Worm (Caenorhabditis elegans) whole organism, L4 larva: ENCODE results near the gene galt-1.
A peak's percentile ranks its signal among the peaks of the same experiment; 100 is the strongest.

ENCODE experiments used
- D1046.2 ChIP-seq: fragments of 200-800 bp; sonication (Bioruptor generic); IDR thresholded peaks from 2 replicates; pipeline ENCODE4 v1.3.6; 2022; ENCODE audit warnings: missing genetic modification characterization, missing compliant biosample characterization
- F10B5.3 ChIP-seq: sonication (generic microtip); optimal IDR thresholded peaks from 2 replicates; lab custom pipeline; 2016; ENCODE audit warnings: mild to moderate bottlenecking, missing genetic modification characterization, missing compliant biosample characterization
- F49E8.2 ChIP-seq: sonication (generic microtip); optimal IDR thresholded peaks from 2 replicates; lab custom pipeline; 2016; ENCODE audit warnings: missing compliant biosample characterization, mild to moderate bottlenecking, missing genetic modification characterization, borderline replicate concordance
- T20F7.1 ChIP-seq: fragments of 200-800 bp; sonication (Bioruptor generic); optimal IDR thresholded peaks from 2 replicates; lab custom pipeline; 2018; ENCODE audit warnings: mild to moderate bottlenecking, missing genetic modification characterization, missing compliant biosample characterization
- T26A8.4 ChIP-seq: fragments of 200-800 bp; sonication (Bioruptor generic); IDR thresholded peaks from 2 replicates; pipeline ENCODE4 v1.3.6; 2022; ENCODE audit warnings: missing genetic modification characterization, missing compliant biosample characterization
- Y5F2A.4 ChIP-seq: fragments of 200-800 bp; sonication (Bioruptor generic); optimal IDR thresholded peaks from 2 replicates; lab custom pipeline; 2018; ENCODE audit warnings: mild to moderate bottlenecking, missing genetic modification characterization, missing compliant biosample characterization
- aly-2 ChIP-seq: sonication (generic microtip); optimal IDR thresholded peaks from 2 replicates; lab custom pipeline; 2018; ENCODE audit warnings: missing biosample characterization, missing genetic modification characterization
- ceh-44 ChIP-seq: fragments of 200-800 bp; sonication (Bioruptor generic); IDR thresholded peaks from 2 replicates; pipeline ENCODE4 v1.3.6; 2022; ENCODE audit warnings: missing genetic modification reagents, missing genetic modification characterization, missing compliant biosample characterization
- ces-1 ChIP-seq: fragments of 150-350 bp; sonication (generic microtip); optimal IDR thresholded peaks from 4 replicates; lab custom pipeline; 2014; ENCODE audit warnings: missing biosample characterization, missing genetic modification reagents, missing genetic modification characterization
- daf-16 ChIP-seq, 3 experiments: sonication (generic microtip); optimal IDR thresholded peaks; 2 replicates each; lab custom pipeline; 2016 to 2017; ENCODE audit warnings: missing genetic modification characterization in 3 of 3, missing genetic modification reagents in 3 of 3, mild to moderate bottlenecking in 2 of 3, missing compliant biosample characterization in 2 of 3, missing biosample characterization in 1 of 3, moderate library complexity in 1 of 3
- daf-19 ChIP-seq: fragments of 200-800 bp; sonication (Bioruptor generic); conservative IDR thresholded peaks from 2 replicates; pipeline ENCODE4 v1.3.6; 2022; ENCODE audit warnings: missing genetic modification characterization, missing compliant biosample characterization
- dmd-6 ChIP-seq: fragments of 200-800 bp; sonication (Bioruptor generic); IDR thresholded peaks from 2 replicates; pipeline ENCODE4 v1.3.6; 2022; ENCODE audit warnings: missing genetic modification reagents, missing genetic modification characterization, missing compliant biosample characterization
- dmd-9 ChIP-seq: fragments of 200-800 bp; sonication (Bioruptor generic); IDR thresholded peaks from 2 replicates; pipeline ENCODE4 v1.3.6; 2022; ENCODE audit warnings: missing genetic modification reagents, missing genetic modification characterization, missing compliant biosample characterization
- dpl-1 ChIP-seq: fragments of 150-350 bp; optimal IDR thresholded peaks from 2 replicates; lab custom pipeline; 2014; ENCODE audit warnings: missing biosample characterization, missing genetic modification reagents, missing genetic modification characterization
- egl-43 ChIP-seq: fragments of 200-800 bp; sonication (Bioruptor generic); IDR thresholded peaks from 2 replicates; pipeline ENCODE4 v1.3.6; 2022; ENCODE audit warnings: missing genetic modification reagents, missing genetic modification characterization, missing compliant biosample characterization
- fos-1 ChIP-seq: fragments of 150-350 bp; optimal IDR thresholded peaks from 2 replicates; lab custom pipeline; 2014; ENCODE audit warnings: missing biosample characterization, missing genetic modification characterization
- hif-1 ChIP-seq, 2 experiments: sonication (generic microtip); optimal IDR thresholded peaks; 2 replicates each; lab custom pipeline; 2016 to 2017; ENCODE audit warnings: missing compliant biosample characterization in 2 of 2, missing genetic modification characterization in 2 of 2, missing genetic modification reagents in 2 of 2, missing genotype in 2 of 2, mild to moderate bottlenecking in 1 of 2
- hlh-30 ChIP-seq: sonication (generic microtip); optimal IDR thresholded peaks from 2 replicates; lab custom pipeline; 2017; ENCODE audit warnings: antibody characterized with exemption, mild to moderate bottlenecking, missing genetic modification characterization, missing compliant biosample characterization; ENCODE audit not compliant: insufficient read depth
- hmg-1.1 ChIP-seq: fragments of 200-800 bp; sonication (Bioruptor generic); IDR thresholded peaks from 2 replicates; pipeline ENCODE4 v1.3.6; 2022; ENCODE audit warnings: missing genetic modification reagents, missing genetic modification characterization, missing compliant biosample characterization
- lin-1 ChIP-seq: fragments of 200-800 bp; sonication (Bioruptor generic); IDR thresholded peaks from 2 replicates; pipeline ENCODE4 v1.3.6; 2022; ENCODE audit warnings: missing genetic modification reagents, missing genetic modification characterization, missing compliant biosample characterization
- lin-38 ChIP-seq: fragments of 200-800 bp; sonication (Bioruptor generic); IDR thresholded peaks from 2 replicates; pipeline ENCODE4 v1.3.6; 2022; ENCODE audit warnings: missing genetic modification reagents, missing genetic modification characterization, missing compliant biosample characterization
- lin-39 ChIP-seq: fragments of 150-350 bp; optimal IDR thresholded peaks from 2 replicates; lab custom pipeline; 2014; ENCODE audit warnings: missing biosample characterization, missing genetic modification reagents, missing genetic modification characterization
- lsy-2 ChIP-seq, 2 experiments: fragments of 150-350 bp in 1 of 2; sonication (generic microtip) in 1 of 2; optimal IDR thresholded peaks; 2 replicates each; lab custom pipeline; 2014 to 2017; ENCODE audit warnings: missing biosample characterization in 2 of 2, missing genetic modification characterization in 2 of 2
- madf-9 ChIP-seq: fragments of 200-800 bp; sonication (Bioruptor generic); conservative IDR thresholded peaks from 2 replicates; pipeline ENCODE4 v1.3.6; 2022; ENCODE audit warnings: missing genetic modification reagents, missing genetic modification characterization, missing compliant biosample characterization
- mes-2 ChIP-seq: sonication (generic microtip); optimal IDR thresholded peaks from 2 replicates; lab custom pipeline; 2016; ENCODE audit warnings: missing genotype, mild to moderate bottlenecking, missing genetic modification characterization, missing compliant biosample characterization; ENCODE audit not compliant: poor library complexity, severe bottlenecking
- mxl-2 ChIP-seq: fragments of 200-800 bp; sonication (Bioruptor generic); conservative IDR thresholded peaks from 2 replicates; pipeline ENCODE4 v1.3.6; 2022; ENCODE audit warnings: missing genetic modification reagents, missing genetic modification characterization, missing compliant biosample characterization
- nhr-25 ChIP-seq: sonication (generic microtip); optimal IDR thresholded peaks from 2 replicates; lab custom pipeline; 2017; ENCODE audit warnings: missing genetic modification characterization, mild to moderate bottlenecking, missing compliant biosample characterization, antibody characterized with exemption, moderate library complexity, borderline replicate concordance; ENCODE audit not compliant: insufficient read depth
- nhr-6 ChIP-seq: fragments of 150-350 bp; optimal IDR thresholded peaks from 2 replicates; lab custom pipeline; 2014; ENCODE audit warnings: missing biosample characterization, missing genetic modification characterization
- nhr-76 ChIP-seq: fragments of 150-350 bp; optimal IDR thresholded peaks from 2 replicates; lab custom pipeline; 2014; ENCODE audit warnings: missing biosample characterization, missing genetic modification characterization
- nhr-77 ChIP-seq: fragments of 150-350 bp; optimal IDR thresholded peaks from 2 replicates; lab custom pipeline; 2014; ENCODE audit warnings: missing biosample characterization, missing genetic modification characterization
- php-3 ChIP-seq: fragments of 200-800 bp; sonication (Bioruptor generic); IDR thresholded peaks from 2 replicates; pipeline ENCODE4 v1.3.6; 2022; ENCODE audit warnings: missing genetic modification reagents, missing genetic modification characterization, missing compliant biosample characterization
- rbr-2 ChIP-seq: sonication (generic microtip); optimal IDR thresholded peaks from 2 replicates; lab custom pipeline; 2016; ENCODE audit warnings: missing genotype, missing genetic modification characterization, missing compliant biosample characterization
- sdz-12 ChIP-seq: fragments of 200-800 bp; sonication (Bioruptor generic); optimal IDR thresholded peaks from 2 replicates; lab custom pipeline; 2018; ENCODE audit warnings: mild to moderate bottlenecking, missing genetic modification characterization, missing compliant biosample characterization
- set-16 ChIP-seq: fragments of 200-800 bp; sonication (Bioruptor generic); IDR thresholded peaks from 2 replicates; pipeline ENCODE4 v1.3.6; 2022; ENCODE audit warnings: missing genetic modification reagents, missing genetic modification characterization, missing compliant biosample characterization
- snpc-1.2 ChIP-seq: fragments of 200-800 bp; sonication (Bioruptor generic); IDR thresholded peaks from 2 replicates; pipeline ENCODE4 v1.3.6; 2022; ENCODE audit warnings: missing genetic modification reagents, missing genetic modification characterization, missing compliant biosample characterization
- spr-1 ChIP-seq: sonication (generic microtip); optimal IDR thresholded peaks from 2 replicates; lab custom pipeline; 2016; ENCODE audit warnings: mild to moderate bottlenecking, missing genetic modification characterization, missing compliant biosample characterization
- tra-1 ChIP-seq: fragments of 200-800 bp; sonication (Bioruptor generic); IDR thresholded peaks from 2 replicates; pipeline ENCODE4 v1.3.6; 2022; ENCODE audit warnings: missing genetic modification reagents, missing genetic modification characterization, missing compliant biosample characterization
- unc-130 ChIP-seq: sonication (generic microtip); optimal IDR thresholded peaks from 2 replicates; lab custom pipeline; 2016; ENCODE audit warnings: missing genetic modification reagents, missing genetic modification characterization, missing compliant biosample characterization
- unc-62 ChIP-seq, 3 experiments: fragments of 150-350 bp in 1 of 3; sonication (generic microtip); optimal IDR thresholded peaks in 2 of 3; peaks in 1 of 3; 1 replicate in 1 of 3; 2 replicates in 2 of 3; lab custom pipeline; 2014 to 2017; ENCODE audit warnings: missing biosample characterization in 3 of 3, missing genetic modification characterization in 3 of 3, missing genetic modification reagents in 3 of 3, missing genotype in 1 of 3
- vab-7 ChIP-seq: fragments of 200-800 bp; sonication (Bioruptor generic); IDR thresholded peaks from 2 replicates; pipeline ENCODE4 v1.3.6; 2022; ENCODE audit warnings: missing genetic modification reagents, missing genetic modification characterization, missing compliant biosample characterization
- zag-1 ChIP-seq: fragments of 150-350 bp; optimal IDR thresholded peaks from 2 replicates; lab custom pipeline; 2014; ENCODE audit warnings: missing biosample characterization, missing genetic modification characterization
- zip-2 ChIP-seq: fragments of 150-350 bp; optimal IDR thresholded peaks from 2 replicates; lab custom pipeline; 2014; ENCODE audit warnings: missing biosample characterization, missing genetic modification characterization
- ztf-11 ChIP-seq: fragments of 150-350 bp; optimal IDR thresholded peaks from 2 replicates; lab custom pipeline; 2014; ENCODE audit warnings: missing biosample characterization, missing genetic modification characterization

galt-1 gene

ce11 chrV:5912426-5912825, 18.3 kb upstream of the galt-1 start, which contains the start of gene C04E6.13:
Gene C04E6.13 (plus strand): TSS chrV:5912726.
- no peak for TF ChIP-seq Y5F2A.4 (GFP tag; lab: Kevin White, UChicago)
- TF ChIP-seq ces-1 (GFP tag; lab: Kevin White, UChicago): no peak
- peak in 1 of 2 experiments; percentile 15 for TF ChIP-seq unc-62 (GFP tag; optimal IDR thresholded peaks at IDR 0.05 in 1 of 2; lab: Kevin White, UChicago)
- TF ChIP-seq unc-62 (tag; optimal IDR thresholded peaks at IDR 0.05; lab: Kevin White, UChicago): no peak
- no peak for TF ChIP-seq hlh-30 (tag; lab: Kevin White, UChicago)
- TF ChIP-seq php-3 (GFP tag; lab: Robert Waterston, UW): no peak
- TF ChIP-seq lin-1: no peak
- no peak for TF ChIP-seq madf-9 (GFP tag; lab: Robert Waterston, UW)
- TF ChIP-seq, all 104 proteins: peak for 1

- TF ChIP-seq unc-62 (GFP tag; optimal IDR thresholded peaks at IDR 0.05 in 1 of 2; lab: Kevin White, UChicago): peak in 1 of 2 experiments; percentile 90
- TF ChIP-seq unc-62 (tag; optimal IDR thresholded peaks at IDR 0.05; lab: Kevin White, UChicago): no peak
- TF ChIP-seq nhr-6 (tag; lab: Kevin White, UChicago): no peak
- TF ChIP-seq spr-1 (tag; lab: Kevin White, UChicago): no peak
- TF ChIP-seq nhr-25 (tag; lab: Kevin White, UChicago): no peak
- TF ChIP-seq F49E8.2 (tag; lab: Kevin White, UChicago): no peak
These were observed 13.8 kb upstream of the galt-1 start for ce11 chrV:5916862-5917261.

ce11 chrV:5917707-5918106, 13.0 kb upstream of the galt-1 start, which contains the start of gene lrpr-1:
Gene lrpr-1 (minus strand): TSS chrV:5917891.
- TF ChIP-seq daf-16 (GFP tag; optimal IDR thresholded peaks at IDR 0.05; lab: Kevin White, UChicago) (peak in 1 of 2 experiments; percentile 49), daf-16 (tag; optimal IDR thresholded peaks at IDR 0.05; lab: Kevin White, UChicago) (no peak), sdz-12 (GFP tag; lab: Kevin White, UChicago) (no peak), dpl-1 (GFP tag; lab: Kevin White, UChicago) (peak; percentile 99), ces-1 (GFP tag; lab: Kevin White, UChicago) (no peak), set-16 (no peak), hmg-1.1 (peak; percentile 66), F49E8.2 (tag; lab: Kevin White, UChicago) (peak; percentile 52), T20F7.1 (peak; percentile 81), nhr-77 (tag; lab: Kevin White, UChicago) (no peak), lin-39 (tag; lab: Kevin White, UChicago) (no peak), dmd-6 (GFP tag; lab: Robert Waterston, UW) (no peak), D1046.2 (0 out of 2 replicates have a peak, but pooled peaks have one; percentile 49), T26A8.4 (GFP tag; lab: Robert Waterston, UW) (no peak), aly-2 (no peak), mxl-2 (GFP tag; lab: Robert Waterston, UW) (0 out of 2 replicates have a peak, but pooled peaks have one; percentile 49), rbr-2 (tag; lab: Kevin White, UChicago) (peak; percentile 65), lin-38 (GFP tag; lab: Robert Waterston, UW) (no peak), nhr-6 (tag; lab: Kevin White, UChicago) (peak; percentile 75), zip-2 (tag; lab: Kevin White, UChicago) (no peak), dmd-9 (GFP tag; lab: Robert Waterston, UW) (peak; percentile 91), fos-1 (tag; lab: Kevin White, UChicago) (no peak), tra-1 (GFP tag; lab: Robert Waterston, UW) (no peak; the same call in 1 of the 2 replicates), hlh-30 (tag; lab: Kevin White, UChicago) (peak; percentile 52), nhr-76 (tag; lab: Kevin White, UChicago) (no peak), zag-1 (tag; lab: Kevin White, UChicago) (no peak), ztf-11 (tag; lab: Kevin White, UChicago) (no peak), Y5F2A.4 (GFP tag; lab: Kevin White, UChicago) (no peak), snpc-1.2 (GFP tag; lab: Robert Waterston, UW) (no peak), nhr-25 (tag; lab: Kevin White, UChicago) (no peak), egl-43 (GFP tag; lab: Robert Waterston, UW) (no peak), mes-2 (peak; percentile 99), F10B5.3 (tag; lab: Kevin White, UChicago) (peak; percentile 55), unc-130 (GFP tag; lab: Kevin White, UChicago) (peak; percentile 92), daf-19 (GFP tag; lab: Robert Waterston, UW) (no peak), vab-7 (no peak), madf-9 (GFP tag; lab: Robert Waterston, UW) (peak; percentile 85), ceh-44 (GFP tag; lab: Robert Waterston, UW) (0 out of 2 replicates have a peak, but pooled peaks have one; percentile 18), hif-1 (tag; optimal IDR thresholded peaks at IDR 0.05; lab: Kevin White, UChicago) (peak in 1 of 2 experiments; percentile 92), lsy-2 (tag; optimal IDR thresholded peaks at IDR 0.05; lab: Kevin White, UChicago) (no peak)
